Fruit fly (Drosophila melanogaster): ENCODE measurements around the gene CG15695.

CG15695 gene

DNA sequence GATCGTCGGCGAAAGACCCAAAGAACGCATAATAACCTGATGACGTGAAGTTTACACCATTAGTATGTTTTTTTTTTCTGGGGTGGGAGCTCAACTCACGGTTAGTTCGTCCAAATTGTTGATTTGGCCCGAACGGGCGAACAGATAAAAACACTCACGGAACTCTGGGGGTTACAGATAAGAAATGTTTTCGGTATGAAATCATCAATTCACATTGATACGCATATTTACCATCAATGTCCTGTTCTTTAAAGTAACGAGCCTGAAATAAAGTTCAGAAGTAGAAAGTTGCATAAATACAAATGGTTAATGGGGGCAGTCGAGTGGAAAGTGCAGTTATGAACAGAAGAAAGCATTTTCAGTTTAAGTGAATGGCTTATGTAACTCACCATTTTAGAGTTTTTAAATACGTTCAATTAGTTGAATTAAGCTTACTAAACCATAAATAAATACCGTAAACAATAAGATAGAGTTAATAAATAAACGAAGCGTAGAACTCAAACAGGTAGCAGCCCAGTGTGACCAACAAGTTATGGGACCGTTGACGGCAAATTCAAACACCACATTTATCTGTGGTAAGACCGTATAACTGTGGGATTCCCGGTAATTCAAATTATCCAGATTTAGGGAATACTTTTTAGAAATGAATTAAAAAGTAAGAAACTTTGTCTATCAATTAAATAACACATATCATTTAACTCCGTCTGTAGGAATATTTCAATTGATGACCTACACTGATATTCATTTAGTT, 18.1 kb upstream of the CG15695 start, which contains the start of gene CG17272 (continued):
- TF ChIP-seq fd3F (GFP tag; optimal IDR thresholded peaks at IDR 0.05) (no peak), tgo (GFP tag; IDR thresholded peaks at IDR 0.05) (no peak), Drgx (GFP tag; IDR thresholded peaks at IDR 0.05) (no peak), CG2889 (GFP tag; IDR thresholded peaks at IDR 0.05) (no peak), p53 (GFP tag; optimal IDR thresholded peaks at IDR 0.05) (no peak), gfzf (GFP tag; optimal IDR thresholded peaks at IDR 0.05) (peak; percentile 88), CG6254 (GFP tag; optimal IDR thresholded peaks at IDR 0.05) (peak; percentile 63), Fer3 (tag; optimal IDR thresholded peaks at IDR 0.05) (no peak), row (GFP tag; IDR thresholded peaks at IDR 0.05) (peak; percentile 48; the same call in 1 of the 3 replicates), zfh1 (GFP tag; IDR thresholded peaks at IDR 0.05) (no peak), sens (GFP tag) (peak; percentile 92), aop (GFP tag; IDR thresholded peaks at IDR 0.05) (no peak), fd102C (GFP tag; optimal IDR thresholded peaks at IDR 0.05) (no peak), CG1233 (GFP tag; optimal IDR thresholded peaks at IDR 0.05) (no peak), MESR4 (GFP tag; optimal IDR thresholded peaks at IDR 0.05) (peak; percentile 53), Dp (GFP tag; optimal IDR thresholded peaks at IDR 0.05) (peak; percentile 57), CG7963 (GFP tag; IDR thresholded peaks at IDR 0.05; ENCODE audit: partially characterized antibody) (no peak), Gsc (GFP tag; IDR thresholded peaks at IDR 0.05) (no peak), crc (GFP tag; optimal IDR thresholded peaks at IDR 0.05) (no peak), ttk (GFP tag; IDR thresholded peaks at IDR 0.05) (no peak), Hr39 (optimal IDR thresholded peaks at IDR 0.05) (no peak), CG1603 (tag; optimal IDR thresholded peaks at IDR 0.05) (peak; percentile 37), org-1 (GFP tag; optimal IDR thresholded peaks at IDR 0.05) (no peak), CG13296 (GFP tag; optimal IDR thresholded peaks at IDR 0.05) (peak; percentile 4), Usf (GFP tag; optimal IDR thresholded peaks at IDR 0.05) (no peak), bsh (GFP tag; optimal IDR thresholded peaks at IDR 0.05) (no peak), CG14710 (tag; optimal IDR thresholded peaks at IDR 0.05) (peak; percentile 44), CG4854 (GFP tag; optimal IDR thresholded peaks at IDR 0.05) (no peak), CG34422 (GFP tag; IDR thresholded peaks at IDR 0.05) (no peak), fru (optimal IDR thresholded peaks at IDR 0.05) (no peak), CG2678 (tag; optimal IDR thresholded peaks at IDR 0.05) (no peak), Ets65A (GFP tag) (no peak), Optix (GFP tag; IDR thresholded peaks at IDR 0.05) (no peak), Hmr (GFP tag; optimal IDR thresholded peaks at IDR 0.05) (no peak), CG13894 (tag; optimal IDR thresholded peaks at IDR 0.05) (no peak), Atf-2 (GFP tag; optimal IDR thresholded peaks at IDR 0.05) (no peak), Nf-YB (GFP tag; optimal IDR thresholded peaks at IDR 0.05) (no peak), CG17186 (GFP tag; optimal IDR thresholded peaks at IDR 0.05) (peak; percentile 22), Stat92E (GFP tag; optimal IDR thresholded peaks at IDR 0.05) (no peak), E2f2 (GFP tag; IDR thresholded peaks at IDR 0.05) (peak; percentile 71), al (GFP tag; IDR thresholded peaks at IDR 0.05) (no peak), sna (GFP tag; IDR thresholded peaks at IDR 0.05; ENCODE audit: partially characterized antibody) (no peak), sug (tag; optimal IDR thresholded peaks at IDR 0.05) (peak; percentile 71), CG17829 (tag; optimal IDR thresholded peaks at IDR 0.05) (peak; percentile 9), fd64A (GFP tag; optimal IDR thresholded peaks at IDR 0.05) (no peak), YL-1 (GFP tag; optimal IDR thresholded peaks at IDR 0.05) (peak; percentile 39), Lpt (GFP tag; optimal IDR thresholded peaks at IDR 0.05) (no peak), Pdp1 (GFP tag; optimal IDR thresholded peaks at IDR 0.05) (peak in 1 of 2 experiments; percentile 34), CG11723 (GFP tag; optimal IDR thresholded peaks at IDR 0.05) (no peak), CG17802 (tag; optimal IDR thresholded peaks at IDR 0.05) (no peak)
